Fruit fly (Drosophila melanogaster) S2 (cell line): ENCODE results near the gene Mocs1.

Source experiments
- CG8478 ChIP-seq: fragments of >200 bp; optimal IDR thresholded peaks from 2 replicates; lab custom pipeline; 2018
- CTCF ChIP-seq, 2 experiments: fragments of >200 bp; optimal IDR thresholded peaks; 2 replicates each; lab custom pipeline; 2018

DNA sequence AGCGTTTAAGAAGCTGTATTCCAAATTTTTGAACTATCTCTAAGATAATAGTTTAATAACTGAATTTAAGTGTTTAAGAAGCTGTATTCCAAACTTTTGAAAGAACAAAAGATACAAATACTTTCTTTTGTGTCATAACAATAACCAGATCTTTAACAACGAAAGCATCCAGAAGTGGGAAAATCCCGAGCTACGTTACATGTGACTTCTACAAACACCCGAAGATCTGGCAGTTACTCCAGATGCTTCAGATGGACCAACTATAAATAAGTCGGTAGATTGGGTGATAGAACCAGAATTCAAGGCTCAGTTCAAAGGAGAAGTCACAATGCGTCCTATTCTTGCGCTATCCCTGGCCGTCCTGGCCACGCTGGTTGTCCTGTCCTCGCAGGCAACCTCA, 37.6 kb downstream of the Mocs1 start, which contains the start of gene CG12522:
- TF ChIP-seq CTCF (optimal IDR thresholded peaks at IDR 0.05; lab: Kevin White, UChicago) (no peak), CG8478 (no peak)
